Worm (Caenorhabditis elegans): ENCODE results near the gene galt-1.
A peak's percentile ranks its signal among the peaks of the same experiment; 100 is the strongest.

DNA sequence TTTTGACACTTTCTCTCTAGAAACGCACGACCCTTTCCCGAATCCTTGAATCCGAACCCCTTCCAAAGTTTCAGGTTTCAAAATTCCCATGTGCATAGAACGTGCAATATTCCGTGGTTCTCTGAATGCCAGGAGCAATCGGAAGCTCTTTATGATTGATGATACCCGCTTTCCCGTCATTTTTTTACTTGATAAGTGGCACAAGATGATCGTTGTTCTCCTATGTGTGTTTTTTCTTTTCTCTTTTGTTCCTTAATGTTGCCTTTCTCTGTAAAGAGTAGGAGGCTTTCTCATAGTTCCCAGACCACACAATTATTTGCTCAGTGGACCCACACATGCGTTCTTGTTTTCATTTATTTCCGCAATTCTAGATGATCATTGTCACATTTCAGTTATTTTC is 41.9 kb upstream of the galt-1 start:
- TF ChIP-seq lin-39 (tag; optimal IDR thresholded peaks at IDR 0.05) (peak; percentile 79), nhr-237 (tag; optimal IDR thresholded peaks at IDR 0.05) (no peak), nhr-28 (tag; optimal IDR thresholded peaks at IDR 0.05) (no peak), egl-27 (tag; optimal IDR thresholded peaks at IDR 0.05) (no peak), tbx-2 (tag; optimal IDR thresholded peaks at IDR 0.05) (no peak), pha-4 (tag; optimal IDR thresholded peaks at IDR 0.05) (no peak), fos-1 (tag; optimal IDR thresholded peaks at IDR 0.05) (no peak), ama-1 (optimal IDR thresholded peaks at IDR 0.05) (no peak), nhr-25 (tag; optimal IDR thresholded peaks at IDR 0.05) (no peak), zag-1 (tag; optimal IDR thresholded peaks at IDR 0.05) (no peak), snpc-4 (tag; optimal IDR thresholded peaks at IDR 0.05) (no peak), mdl-1 (tag; optimal IDR thresholded peaks at IDR 0.05) (no peak), skn-1 (tag; optimal IDR thresholded peaks at IDR 0.05) (no peak), nhr-11 (tag; optimal IDR thresholded peaks at IDR 0.05) (no peak)
